Fruit fly (Drosophila melanogaster) whole organism, adult: ENCODE results near the gene dj.

Experiments used
- CG11617 ChIP-seq: fragments of 200-800 bp; sonication (Bioruptor generic); optimal IDR thresholded peaks from 2 replicates; lab custom pipeline; 2017; ENCODE audit warnings: mild to moderate bottlenecking, missing biosample characterization, missing genetic modification reagents, missing genetic modification characterization
- CG12768 ChIP-seq: fragments of 200-800 bp; sonication (Bioruptor generic); optimal IDR thresholded peaks from 2 replicates; lab custom pipeline; 2017; ENCODE audit warnings: missing biosample characterization, missing genetic modification characterization, mild to moderate bottlenecking, moderate library complexity, missing genetic modification reagents
- CG14711 ChIP-seq: fragments of 200-800 bp; sonication (Bioruptor generic); optimal IDR thresholded peaks from 2 replicates; lab custom pipeline; 2018; ENCODE audit warnings: missing biosample characterization, mild to moderate bottlenecking, missing genetic modification characterization, moderate library complexity
- CG1620 ChIP-seq: fragments of 200-800 bp; sonication (Bioruptor generic); optimal IDR thresholded peaks from 2 replicates; lab custom pipeline; 2016; ENCODE audit warnings: missing biosample characterization, missing genetic modification characterization
- CG33017 ChIP-seq: fragments of 200-800 bp; sonication (Bioruptor generic); optimal IDR thresholded peaks from 2 replicates; lab custom pipeline; 2018; ENCODE audit warnings: missing biosample characterization, mild to moderate bottlenecking, missing genetic modification characterization, moderate library complexity
- CG5204 ChIP-seq: fragments of 200-800 bp; sonication (Bioruptor generic); optimal IDR thresholded peaks from 2 replicates; lab custom pipeline; 2016; ENCODE audit warnings: missing biosample characterization, missing genetic modification characterization
- CG7045 ChIP-seq: fragments of 200-800 bp; sonication (Bioruptor generic); optimal IDR thresholded peaks from 2 replicates; lab custom pipeline; 2017; ENCODE audit warnings: missing biosample characterization, mild to moderate bottlenecking, missing genetic modification characterization
- CG7101 ChIP-seq: fragments of 200-800 bp; sonication (Bioruptor generic); optimal IDR thresholded peaks from 2 replicates; lab custom pipeline; 2018; ENCODE audit warnings: missing biosample characterization, mild to moderate bottlenecking, missing genetic modification characterization, moderate library complexity
- Clk ChIP-seq: fragments of 200-800 bp; sonication (Bioruptor generic); optimal IDR thresholded peaks from 2 replicates; lab custom pipeline; 2017; ENCODE audit warnings: missing biosample characterization, missing genetic modification characterization
- Crg-1 ChIP-seq: fragments of 200-800 bp; sonication (Bioruptor generic); optimal IDR thresholded peaks from 2 replicates; lab custom pipeline; 2016; ENCODE audit warnings: missing biosample characterization, missing genetic modification characterization
- Hr96 ChIP-seq: fragments of 200-800 bp; sonication (Bioruptor generic); optimal IDR thresholded peaks from 2 replicates; lab custom pipeline; 2016; ENCODE audit warnings: missing biosample characterization, missing genetic modification characterization
- Mnt ChIP-seq: fragments of 200-800 bp; sonication (Bioruptor generic); optimal IDR thresholded peaks from 2 replicates; lab custom pipeline; 2016; ENCODE audit warnings: missing biosample characterization, mild to moderate bottlenecking, missing genetic modification characterization
- bab1 ChIP-seq: fragments of 200-800 bp; sonication (Bioruptor generic); optimal IDR thresholded peaks from 3 replicates; lab custom pipeline; 2019; ENCODE audit warnings: missing biosample characterization, mild to moderate bottlenecking, missing genetic modification characterization, moderate library complexity
- cic ChIP-seq: fragments of 200-800 bp; sonication (Bioruptor generic); optimal IDR thresholded peaks from 2 replicates; lab custom pipeline; 2017; ENCODE audit warnings: missing biosample characterization, mild to moderate bottlenecking, missing genetic modification characterization, moderate library complexity
- cnc ChIP-seq, 2 experiments: fragments of >200 bp; optimal IDR thresholded peaks; 2 replicates each; lab custom pipeline; 2017
- kay ChIP-seq: fragments of 200-800 bp; sonication (Bioruptor generic); peaks from one replicate; lab custom pipeline; 2016; ENCODE audit warnings: missing biosample characterization, missing genetic modification characterization, borderline replicate concordance
- ovo ChIP-seq: fragments of 200-800 bp; sonication (Bioruptor generic); optimal IDR thresholded peaks from 2 replicates; lab custom pipeline; 2016; ENCODE audit warnings: missing biosample characterization, missing genetic modification characterization
- pad ChIP-seq: fragments of 200-800 bp; sonication (Bioruptor generic); optimal IDR thresholded peaks from 3 replicates; lab custom pipeline; 2017; ENCODE audit warnings: missing biosample characterization, missing genetic modification characterization, mild to moderate bottlenecking, moderate library complexity, missing genetic modification reagents
- tj ChIP-seq: fragments of 200-800 bp; sonication (Bioruptor generic); optimal IDR thresholded peaks from 3 replicates; lab custom pipeline; 2017; ENCODE audit warnings: missing biosample characterization, mild to moderate bottlenecking, missing genetic modification characterization, moderate library complexity
- toe ChIP-seq: fragments of 200-800 bp; sonication (Bioruptor generic); optimal IDR thresholded peaks from 2 replicates; lab custom pipeline; 2016; ENCODE audit warnings: missing biosample characterization, missing genetic modification characterization

Gene dj

dm6 chr3R:7031553-7031952 is 27.6 kb upstream of the dj start:
- no peak for TF ChIP-seq Crg-1 (GFP tag; lab: Kevin White, UChicago)
- TF ChIP-seq CG7045 (GFP tag; lab: Kevin White, UChicago), result no peak
- no peak for TF ChIP-seq CG14711 (tag; lab: Kevin White, UChicago)
- no peak for TF ChIP-seq toe (GFP tag; lab: Kevin White, UChicago)
- no peak for TF ChIP-seq cic (GFP tag; lab: Kevin White, UChicago)
- TF ChIP-seq ovo, result no peak
- no peak for TF ChIP-seq Clk (GFP tag; lab: Kevin White, UChicago)
- TF ChIP-seq bab1 (GFP tag; lab: Kevin White, UChicago), result no peak
- TF ChIP-seq tj (GFP tag; lab: Kevin White, UChicago), result no peak
- TF ChIP-seq CG33017, result no peak
- TF ChIP-seq CG1620 (GFP tag; lab: Kevin White, UChicago), result no peak
- no peak for TF ChIP-seq pad (GFP tag; lab: Kevin White, UChicago)
- no peak for TF ChIP-seq kay (GFP tag; lab: Kevin White, UChicago)
- no peak for TF ChIP-seq CG7101 (tag; lab: Kevin White, UChicago)
- TF ChIP-seq CG11617, result no peak
- no peak for TF ChIP-seq cnc (optimal IDR thresholded peaks at IDR 0.05; lab: Kevin White, UChicago)
- TF ChIP-seq Hr96 (GFP tag; lab: Kevin White, UChicago), result no peak

DNA sequence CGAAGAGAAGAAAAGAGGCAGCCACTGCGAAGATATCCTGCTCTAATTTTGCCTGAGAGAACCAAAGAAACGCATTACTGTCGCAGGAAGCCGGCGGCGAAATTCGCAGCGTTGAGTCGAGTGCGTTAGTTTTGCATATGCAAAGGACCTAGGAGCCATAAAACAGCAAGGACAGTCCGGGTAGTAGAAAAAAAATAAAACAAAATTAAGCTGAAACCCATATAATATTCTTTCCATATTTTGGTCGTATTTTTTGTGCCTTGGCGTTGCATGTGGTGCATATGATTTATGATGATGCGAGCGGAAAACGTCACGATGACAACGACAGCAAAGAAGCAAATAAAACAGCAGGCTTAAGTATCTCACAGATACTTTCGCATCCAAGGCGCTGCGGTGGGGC is 25.4 kb upstream of the dj start:
- TF ChIP-seq CG14711 (tag; lab: Kevin White, UChicago) (no peak), CG7045 (GFP tag; lab: Kevin White, UChicago) (no peak), toe (GFP tag; lab: Kevin White, UChicago) (no peak), Mnt (no peak), cnc (optimal IDR thresholded peaks at IDR 0.05; lab: Kevin White, UChicago) (no peak), CG12768 (GFP tag; lab: Kevin White, UChicago) (no peak), CG33017 (no peak), bab1 (GFP tag; lab: Kevin White, UChicago) (no peak)

dm6 chr3R:7034440-7034839 is 24.7 kb upstream of the dj start:
- TF ChIP-seq Crg-1 (GFP tag; lab: Kevin White, UChicago) (no peak), CG11617 (no peak), CG7045 (GFP tag; lab: Kevin White, UChicago) (no peak), cic (GFP tag; lab: Kevin White, UChicago) (no peak), cnc (optimal IDR thresholded peaks at IDR 0.05; lab: Kevin White, UChicago) (no peak), CG5204 (no peak), toe (GFP tag; lab: Kevin White, UChicago) (no peak), Mnt (no peak), CG33017 (no peak), tj (GFP tag; lab: Kevin White, UChicago) (no peak), Clk (GFP tag; lab: Kevin White, UChicago) (no peak), kay (GFP tag; lab: Kevin White, UChicago) (no peak)

dm6 chr3R:7035703-7036266 is 23.3 kb upstream of the dj start:
- TF ChIP-seq pad (GFP tag; lab: Kevin White, UChicago) (no peak), kay (GFP tag; lab: Kevin White, UChicago) (no peak), cic (GFP tag; lab: Kevin White, UChicago) (no peak), CG12768 (GFP tag; lab: Kevin White, UChicago) (no peak), CG7045 (GFP tag; lab: Kevin White, UChicago) (no peak), bab1 (GFP tag; lab: Kevin White, UChicago) (no peak), CG7101 (tag; lab: Kevin White, UChicago) (no peak), Clk (GFP tag; lab: Kevin White, UChicago) (no peak), Crg-1 (GFP tag; lab: Kevin White, UChicago) (no peak)

DNA sequence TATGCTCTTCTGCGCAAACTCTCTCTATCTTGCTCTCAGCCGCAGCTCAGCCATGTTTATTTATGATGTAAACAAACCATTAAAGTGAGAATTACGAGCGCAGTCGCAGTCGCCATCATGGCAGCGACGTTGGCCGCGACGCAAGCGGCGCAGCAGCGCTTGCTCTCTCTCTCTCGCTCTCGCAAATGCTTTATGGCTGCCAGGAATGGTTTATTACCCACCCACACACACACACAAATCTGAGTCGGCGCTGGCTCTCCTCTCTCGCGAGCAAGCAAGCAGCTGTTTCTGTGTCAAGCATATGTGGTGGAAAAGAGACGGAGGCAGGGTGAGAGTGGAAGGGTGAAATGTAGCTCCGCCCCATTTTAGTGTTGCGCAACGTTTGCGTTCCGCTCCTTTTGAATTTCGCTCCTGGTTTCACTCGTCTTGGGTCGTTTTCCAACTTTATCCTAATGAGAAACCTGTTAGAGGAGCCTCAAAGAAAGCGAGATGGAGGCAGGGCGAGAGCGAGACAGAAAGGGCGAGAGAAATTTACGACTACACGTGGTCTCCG is 21.8 kb upstream of the dj start:
- TF ChIP-seq Mnt (peak; percentile 25), Crg-1 (GFP tag; lab: Kevin White, UChicago) (no peak)

dm6 chr3R:7040894-7041293 is 18.2 kb upstream of the dj start:
- TF ChIP-seq bab1 (GFP tag; lab: Kevin White, UChicago) (no peak), ovo (no peak), cic (GFP tag; lab: Kevin White, UChicago) (no peak), toe (GFP tag; lab: Kevin White, UChicago) (no peak), CG33017 (no peak), Crg-1 (GFP tag; lab: Kevin White, UChicago) (no peak), pad (GFP tag; lab: Kevin White, UChicago) (no peak), CG1620 (GFP tag; lab: Kevin White, UChicago) (no peak), CG14711 (tag; lab: Kevin White, UChicago) (no peak), cnc (optimal IDR thresholded peaks at IDR 0.05; lab: Kevin White, UChicago) (no peak)

- no peak for TF ChIP-seq toe (GFP tag; lab: Kevin White, UChicago)
- no peak for TF ChIP-seq kay (GFP tag; lab: Kevin White, UChicago)
- TF ChIP-seq CG14711 (tag; lab: Kevin White, UChicago), result no peak
- no peak for TF ChIP-seq CG5204
Observed at dm6 chr3R:7044016-7044415, 15.1 kb upstream of the dj start.
